Fruit fly (Drosophila melanogaster) whole organism, adult: ENCODE results near the gene Tap42.

ENCODE experiments used
- CG11617 ChIP-seq: fragments of 200-800 bp; sonication (Bioruptor generic); optimal IDR thresholded peaks from 2 replicates; lab custom pipeline; 2017; ENCODE audit warnings: mild to moderate bottlenecking, missing biosample characterization, missing genetic modification reagents, missing genetic modification characterization
- CG12768 ChIP-seq: fragments of 200-800 bp; sonication (Bioruptor generic); optimal IDR thresholded peaks from 2 replicates; lab custom pipeline; 2017; ENCODE audit warnings: missing biosample characterization, missing genetic modification characterization, mild to moderate bottlenecking, moderate library complexity, missing genetic modification reagents
- CG14711 ChIP-seq: fragments of 200-800 bp; sonication (Bioruptor generic); optimal IDR thresholded peaks from 2 replicates; lab custom pipeline; 2018; ENCODE audit warnings: missing biosample characterization, mild to moderate bottlenecking, missing genetic modification characterization, moderate library complexity
- CG1620 ChIP-seq: fragments of 200-800 bp; sonication (Bioruptor generic); optimal IDR thresholded peaks from 2 replicates; lab custom pipeline; 2016; ENCODE audit warnings: missing biosample characterization, missing genetic modification characterization
- CG33017 ChIP-seq: fragments of 200-800 bp; sonication (Bioruptor generic); optimal IDR thresholded peaks from 2 replicates; lab custom pipeline; 2018; ENCODE audit warnings: missing biosample characterization, mild to moderate bottlenecking, missing genetic modification characterization, moderate library complexity
- CG5204 ChIP-seq: fragments of 200-800 bp; sonication (Bioruptor generic); optimal IDR thresholded peaks from 2 replicates; lab custom pipeline; 2016; ENCODE audit warnings: missing biosample characterization, missing genetic modification characterization
- CG7045 ChIP-seq: fragments of 200-800 bp; sonication (Bioruptor generic); optimal IDR thresholded peaks from 2 replicates; lab custom pipeline; 2017; ENCODE audit warnings: missing biosample characterization, mild to moderate bottlenecking, missing genetic modification characterization
- CG7101 ChIP-seq: fragments of 200-800 bp; sonication (Bioruptor generic); optimal IDR thresholded peaks from 2 replicates; lab custom pipeline; 2018; ENCODE audit warnings: missing biosample characterization, mild to moderate bottlenecking, missing genetic modification characterization, moderate library complexity
- Clk ChIP-seq: fragments of 200-800 bp; sonication (Bioruptor generic); optimal IDR thresholded peaks from 2 replicates; lab custom pipeline; 2017; ENCODE audit warnings: missing biosample characterization, missing genetic modification characterization
- Crg-1 ChIP-seq: fragments of 200-800 bp; sonication (Bioruptor generic); optimal IDR thresholded peaks from 2 replicates; lab custom pipeline; 2016; ENCODE audit warnings: missing biosample characterization, missing genetic modification characterization
- Hr96 ChIP-seq: fragments of 200-800 bp; sonication (Bioruptor generic); optimal IDR thresholded peaks from 2 replicates; lab custom pipeline; 2016; ENCODE audit warnings: missing biosample characterization, missing genetic modification characterization
- Mnt ChIP-seq: fragments of 200-800 bp; sonication (Bioruptor generic); optimal IDR thresholded peaks from 2 replicates; lab custom pipeline; 2016; ENCODE audit warnings: missing biosample characterization, mild to moderate bottlenecking, missing genetic modification characterization
- bab1 ChIP-seq: fragments of 200-800 bp; sonication (Bioruptor generic); optimal IDR thresholded peaks from 3 replicates; lab custom pipeline; 2019; ENCODE audit warnings: missing biosample characterization, mild to moderate bottlenecking, missing genetic modification characterization, moderate library complexity
- cic ChIP-seq: fragments of 200-800 bp; sonication (Bioruptor generic); optimal IDR thresholded peaks from 2 replicates; lab custom pipeline; 2017; ENCODE audit warnings: missing biosample characterization, mild to moderate bottlenecking, missing genetic modification characterization, moderate library complexity
- cnc ChIP-seq, 2 experiments: fragments of >200 bp; optimal IDR thresholded peaks; 2 replicates each; lab custom pipeline; 2017
- kay ChIP-seq: fragments of 200-800 bp; sonication (Bioruptor generic); peaks from one replicate; lab custom pipeline; 2016; ENCODE audit warnings: missing biosample characterization, missing genetic modification characterization, borderline replicate concordance
- ovo ChIP-seq: fragments of 200-800 bp; sonication (Bioruptor generic); optimal IDR thresholded peaks from 2 replicates; lab custom pipeline; 2016; ENCODE audit warnings: missing biosample characterization, missing genetic modification characterization
- pad ChIP-seq: fragments of 200-800 bp; sonication (Bioruptor generic); optimal IDR thresholded peaks from 3 replicates; lab custom pipeline; 2017; ENCODE audit warnings: missing biosample characterization, missing genetic modification characterization, mild to moderate bottlenecking, moderate library complexity, missing genetic modification reagents
- tj ChIP-seq: fragments of 200-800 bp; sonication (Bioruptor generic); optimal IDR thresholded peaks from 3 replicates; lab custom pipeline; 2017; ENCODE audit warnings: missing biosample characterization, mild to moderate bottlenecking, missing genetic modification characterization, moderate library complexity
- toe ChIP-seq: fragments of 200-800 bp; sonication (Bioruptor generic); optimal IDR thresholded peaks from 2 replicates; lab custom pipeline; 2016; ENCODE audit warnings: missing biosample characterization, missing genetic modification characterization

The Tap42 gene

dm6 chr2L:13368940-13369339 is 1.5 kb downstream of the Tap42 start, which contains the start of gene CG31855:
Gene CG31855 (plus strand): TSS chr2L:13369204.
- TF ChIP-seq CG7101, result peak; percentile 93
- TF ChIP-seq tj (GFP tag; lab: Kevin White, UChicago), result peak; percentile 50
- peak; percentile 83 for TF ChIP-seq CG7045
- TF ChIP-seq Mnt (GFP tag; lab: Kevin White, UChicago), result peak; percentile 92
- peak; percentile 94 for TF ChIP-seq bab1
- TF ChIP-seq cnc (optimal IDR thresholded peaks at IDR 0.05; lab: Kevin White, UChicago), result no peak
- peak; percentile 75 for TF ChIP-seq ovo
- peak; percentile 86 for TF ChIP-seq CG5204 (GFP tag; lab: Kevin White, UChicago)
- TF ChIP-seq Hr96 (GFP tag; lab: Kevin White, UChicago), result peak; percentile 80
- peak; percentile 78 for TF ChIP-seq cic (GFP tag; lab: Kevin White, UChicago)
- peak; percentile 75 for TF ChIP-seq Clk (GFP tag; lab: Kevin White, UChicago)
- peak; percentile 92 for TF ChIP-seq CG33017 (tag; lab: Kevin White, UChicago)
- peak; percentile 80 for TF ChIP-seq toe (GFP tag; lab: Kevin White, UChicago)
- peak; percentile 85 for TF ChIP-seq CG11617 (GFP tag; lab: Kevin White, UChicago)
- TF ChIP-seq pad (GFP tag; lab: Kevin White, UChicago), result peak; percentile 84
- TF ChIP-seq CG14711 (tag; lab: Kevin White, UChicago), result peak; percentile 82
- TF ChIP-seq Crg-1 (GFP tag; lab: Kevin White, UChicago), result peak; percentile 96
- peak; percentile 93 for TF ChIP-seq CG12768 (GFP tag; lab: Kevin White, UChicago)
- no peak for TF ChIP-seq kay
- TF ChIP-seq CG1620 (GFP tag; lab: Kevin White, UChicago), result peak; percentile 96

- TF ChIP-seq CG11617 (GFP tag; lab: Kevin White, UChicago), result peak; percentile 51
- TF ChIP-seq Crg-1 (GFP tag; lab: Kevin White, UChicago), result peak; percentile 91
- no peak for TF ChIP-seq cnc (optimal IDR thresholded peaks at IDR 0.05; lab: Kevin White, UChicago)
- peak; percentile 55 for TF ChIP-seq CG33017 (tag; lab: Kevin White, UChicago)
- TF ChIP-seq tj (GFP tag; lab: Kevin White, UChicago), result peak; percentile 4
- no peak for TF ChIP-seq Clk (GFP tag; lab: Kevin White, UChicago)
- peak; percentile 41 for TF ChIP-seq CG7045
- peak; percentile 79 for TF ChIP-seq Mnt (GFP tag; lab: Kevin White, UChicago)
- TF ChIP-seq bab1, result peak; percentile 81
- TF ChIP-seq CG1620 (GFP tag; lab: Kevin White, UChicago), result peak; percentile 90
- peak; percentile 97 for TF ChIP-seq CG14711 (tag; lab: Kevin White, UChicago)
- TF ChIP-seq CG12768 (GFP tag; lab: Kevin White, UChicago), result peak; percentile 84
- peak; percentile 84 for TF ChIP-seq CG7101
- TF ChIP-seq CG5204 (GFP tag; lab: Kevin White, UChicago), result peak; percentile 57
- peak; percentile 77 for TF ChIP-seq pad (GFP tag; lab: Kevin White, UChicago)
- TF ChIP-seq Hr96 (GFP tag; lab: Kevin White, UChicago), result peak; percentile 41
- peak; percentile 36 for TF ChIP-seq cic (GFP tag; lab: Kevin White, UChicago)
- peak; percentile 49 for TF ChIP-seq toe (GFP tag; lab: Kevin White, UChicago)
- TF ChIP-seq kay, result no peak
- TF ChIP-seq ovo, result peak; percentile 62
Observed at dm6 chr2L:13370762-13371161, 3.3 kb downstream of the Tap42 start, which contains the start of gene ND-B22. Gene ND-B22 (minus strand): TSS chr2L:13371110.

- TF ChIP-seq CG11617 (GFP tag; lab: Kevin White, UChicago) (peak; percentile 98), cnc (optimal IDR thresholded peaks at IDR 0.05; lab: Kevin White, UChicago) (no peak), Clk (GFP tag; lab: Kevin White, UChicago) (peak; percentile 97), CG14711 (tag; lab: Kevin White, UChicago) (peak; percentile 90), CG7045 (peak; percentile 95), CG7101 (peak; percentile 97), CG12768 (GFP tag; lab: Kevin White, UChicago) (peak; percentile 98), bab1 (peak; percentile 96), cic (GFP tag; lab: Kevin White, UChicago) (peak; percentile 69), Hr96 (GFP tag; lab: Kevin White, UChicago) (peak; percentile 99), CG5204 (GFP tag; lab: Kevin White, UChicago) (peak; percentile 98), tj (GFP tag; lab: Kevin White, UChicago) (peak; percentile 88), CG1620 (GFP tag; lab: Kevin White, UChicago) (peak; percentile 99), toe (GFP tag; lab: Kevin White, UChicago) (peak; percentile 99), Crg-1 (GFP tag; lab: Kevin White, UChicago) (peak; percentile 99), pad (GFP tag; lab: Kevin White, UChicago) (peak; percentile 94), CG33017 (tag; lab: Kevin White, UChicago) (peak; percentile 93), kay (no peak), ovo (peak; percentile 97), Mnt (GFP tag; lab: Kevin White, UChicago) (peak; percentile 97)
Observed at dm6 chr2L:13373435-13374242, 6.2 kb downstream of the Tap42 start, which contains the start of the genes Bdp1 and CG6565. Gene Bdp1 (minus strand): TSS chr2L:13373890. Gene CG6565 (plus strand): TSS chr2L:13374019.

- no peak for TF ChIP-seq tj (GFP tag; lab: Kevin White, UChicago)
- peak; percentile 71 for TF ChIP-seq cic (GFP tag; lab: Kevin White, UChicago)
- no peak for TF ChIP-seq Clk (GFP tag; lab: Kevin White, UChicago)
- no peak for TF ChIP-seq CG1620 (GFP tag; lab: Kevin White, UChicago)
Observed at dm6 chr2L:13376086-13376485, 8.7 kb downstream of the Tap42 start.

- peak; percentile 70 for TF ChIP-seq CG33017 (tag; lab: Kevin White, UChicago)
- TF ChIP-seq cnc (optimal IDR thresholded peaks at IDR 0.05; lab: Kevin White, UChicago), result no peak
- TF ChIP-seq CG14711 (tag; lab: Kevin White, UChicago), result peak; percentile 97
- TF ChIP-seq toe (GFP tag; lab: Kevin White, UChicago), result no peak
- peak; percentile 83 for TF ChIP-seq bab1
- no peak for TF ChIP-seq CG5204 (GFP tag; lab: Kevin White, UChicago)
- TF ChIP-seq tj (GFP tag; lab: Kevin White, UChicago), result peak; percentile 64
- TF ChIP-seq pad (GFP tag; lab: Kevin White, UChicago), result peak; percentile 70
- TF ChIP-seq ovo, result peak; percentile 74
- TF ChIP-seq Clk (GFP tag; lab: Kevin White, UChicago), result peak; percentile 69
- TF ChIP-seq kay, result no peak
- TF ChIP-seq Crg-1 (GFP tag; lab: Kevin White, UChicago), result peak; percentile 49
- no peak for TF ChIP-seq Hr96 (GFP tag; lab: Kevin White, UChicago)
- TF ChIP-seq CG1620 (GFP tag; lab: Kevin White, UChicago), result peak; percentile 82
- TF ChIP-seq cic (GFP tag; lab: Kevin White, UChicago), result peak; percentile 35
- peak; percentile 89 for TF ChIP-seq CG11617 (GFP tag; lab: Kevin White, UChicago)
- TF ChIP-seq CG7045, result peak; percentile 72
- peak; percentile 80 for TF ChIP-seq CG12768 (GFP tag; lab: Kevin White, UChicago)
- peak; percentile 69 for TF ChIP-seq Mnt (GFP tag; lab: Kevin White, UChicago)
- TF ChIP-seq CG7101, result peak; percentile 78
Observed at dm6 chr2L:13378488-13378964, 11.1 kb downstream of the Tap42 start, which contains the start of the genes CG9302 and beta'COP. Gene CG9302 (minus strand): TSS chr2L:13378538. Gene beta'COP (plus strand): TSS chr2L:13378902.
